Fruit fly (Drosophila melanogaster): ENCODE results near the gene Cp16.
A peak's percentile ranks its signal among the peaks of the same experiment; 100 is the strongest.

Gene Cp16

DNA sequence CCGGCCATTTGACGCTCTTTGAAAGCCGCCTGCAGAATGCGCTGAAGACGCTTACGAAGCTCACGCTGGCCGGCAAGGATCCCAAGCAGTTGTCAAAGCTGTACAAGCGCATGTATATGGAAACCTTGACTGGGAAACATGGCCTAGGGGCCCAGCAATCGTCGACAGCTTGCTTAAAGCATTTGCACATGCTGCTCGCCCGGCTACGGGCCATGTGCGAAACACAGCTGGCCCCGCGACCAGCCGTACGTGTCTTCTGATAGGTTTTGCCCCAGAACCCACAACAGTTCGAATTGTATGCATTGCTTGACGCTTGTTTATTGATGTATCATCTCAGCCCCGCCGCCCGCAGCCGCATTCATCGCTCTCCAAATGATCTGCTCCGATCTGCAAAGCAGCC lies 6.5 kb upstream of the Cp16 start:
- TF ChIP-seq toe (GFP tag; optimal IDR thresholded peaks at IDR 0.05) (no peak), Crg-1 (GFP tag; optimal IDR thresholded peaks at IDR 0.05) (no peak), cnc (optimal IDR thresholded peaks at IDR 0.05) (no peak), tj (GFP tag; optimal IDR thresholded peaks at IDR 0.05) (no peak), Mnt (GFP tag; optimal IDR thresholded peaks at IDR 0.05) (peak; percentile 99), CG5204 (GFP tag; optimal IDR thresholded peaks at IDR 0.05) (no peak), CG14711 (tag; optimal IDR thresholded peaks at IDR 0.05) (peak; percentile 8), cic (GFP tag; optimal IDR thresholded peaks at IDR 0.05) (peak; percentile 61), CG7101 (tag; optimal IDR thresholded peaks at IDR 0.05) (peak; percentile 49), pad (GFP tag; optimal IDR thresholded peaks at IDR 0.05) (peak; percentile 13), CG33017 (tag; optimal IDR thresholded peaks at IDR 0.05) (no peak)

DNA sequence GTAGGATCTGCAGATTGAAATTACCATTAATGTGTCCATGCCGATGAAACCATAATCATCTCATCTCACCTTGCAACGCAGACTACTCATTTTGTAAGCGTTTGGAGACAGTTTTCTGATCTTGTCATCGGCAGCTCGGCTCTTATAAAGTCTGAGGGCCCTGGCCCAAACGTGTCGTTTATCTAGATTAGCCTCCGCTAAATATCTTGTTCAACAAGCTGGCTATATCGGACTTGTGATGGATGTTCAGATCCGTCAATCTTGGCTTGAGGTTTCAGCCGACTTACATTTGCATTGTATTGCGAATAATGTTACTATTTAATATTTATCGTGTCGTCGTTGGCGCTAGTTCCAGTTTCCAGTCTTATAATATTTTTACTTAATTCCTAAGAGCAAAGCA lies 6.1 kb upstream of the Cp16 start, which contains the start of gene CG43965:
Gene CG43965, minus strand, starts transcription at position 101 of the 400 bp plus-strand sequence.
- TF ChIP-seq CG12768 (GFP tag; optimal IDR thresholded peaks at IDR 0.05) (no peak), CG5204 (GFP tag; optimal IDR thresholded peaks at IDR 0.05) (no peak), CG1620 (GFP tag; optimal IDR thresholded peaks at IDR 0.05) (no peak), CG7045 (GFP tag; optimal IDR thresholded peaks at IDR 0.05) (no peak), cic (GFP tag; optimal IDR thresholded peaks at IDR 0.05) (no peak), kay (GFP tag; ENCODE audit: borderline replicate concordance) (no peak), tj (GFP tag; optimal IDR thresholded peaks at IDR 0.05) (no peak), Hr96 (GFP tag; optimal IDR thresholded peaks at IDR 0.05) (no peak), CG11617 (GFP tag; optimal IDR thresholded peaks at IDR 0.05) (no peak), cnc (optimal IDR thresholded peaks at IDR 0.05) (no peak)

DNA sequence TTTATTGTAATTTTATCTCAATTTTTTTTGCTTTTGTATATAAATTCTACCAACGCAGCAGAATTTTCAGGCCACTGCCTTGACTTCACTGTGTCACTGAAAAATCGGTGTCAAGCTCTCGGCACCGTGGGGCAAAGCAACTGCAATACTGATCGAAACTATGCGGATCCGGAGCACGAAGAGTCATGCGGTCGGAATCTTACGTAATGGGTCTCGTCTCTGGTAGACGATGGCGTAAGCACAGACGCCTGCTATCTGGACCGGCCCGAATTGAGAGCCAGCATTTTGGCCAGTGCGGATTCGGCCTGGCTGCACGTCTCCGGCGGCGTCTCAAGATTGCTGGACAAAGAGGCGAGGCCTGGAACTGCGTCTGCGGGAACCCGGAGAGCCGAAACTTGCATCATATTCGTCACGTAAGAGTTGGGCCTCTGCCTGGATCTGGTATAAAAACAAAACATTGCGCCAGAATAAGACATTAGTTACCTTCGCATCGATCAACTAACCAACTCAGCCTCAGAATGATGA lies 5.4 kb upstream of the Cp16 start, which contains the start of gene Cp18:
Gene Cp18, plus strand, starts transcription at position 475 of the 525 bp plus-strand sequence.
- TF ChIP-seq CG12768 (GFP tag; optimal IDR thresholded peaks at IDR 0.05) = no peak
- no peak for TF ChIP-seq tj (GFP tag; optimal IDR thresholded peaks at IDR 0.05)
- no peak for TF ChIP-seq CG14711 (tag; optimal IDR thresholded peaks at IDR 0.05)
- TF ChIP-seq CG33017 (tag; optimal IDR thresholded peaks at IDR 0.05) = no peak
- no peak for TF ChIP-seq CG5204 (GFP tag; optimal IDR thresholded peaks at IDR 0.05)
- no peak for TF ChIP-seq Crg-1 (GFP tag; optimal IDR thresholded peaks at IDR 0.05)
- no peak for TF ChIP-seq CG7101 (tag; optimal IDR thresholded peaks at IDR 0.05)
- no peak for TF ChIP-seq bab1 (GFP tag; optimal IDR thresholded peaks at IDR 0.05)
- no peak for TF ChIP-seq CG1620 (GFP tag; optimal IDR thresholded peaks at IDR 0.05)
- TF ChIP-seq toe (GFP tag; optimal IDR thresholded peaks at IDR 0.05) = no peak
- no peak for TF ChIP-seq Clk (GFP tag; optimal IDR thresholded peaks at IDR 0.05)
- TF ChIP-seq Mnt (GFP tag; optimal IDR thresholded peaks at IDR 0.05) = peak; percentile 13
- TF ChIP-seq cic (GFP tag; optimal IDR thresholded peaks at IDR 0.05) = peak; percentile 69
- no peak for TF ChIP-seq CG7045 (GFP tag; optimal IDR thresholded peaks at IDR 0.05)
- no peak for TF ChIP-seq cnc (optimal IDR thresholded peaks at IDR 0.05)
- peak; percentile 78 for TF ChIP-seq kay (GFP tag; ENCODE audit: borderline replicate concordance)
- TF ChIP-seq CG11617 (GFP tag; optimal IDR thresholded peaks at IDR 0.05) = no peak
- no peak for TF ChIP-seq Hr96 (GFP tag; optimal IDR thresholded peaks at IDR 0.05)
- no peak for TF ChIP-seq ovo (GFP tag; optimal IDR thresholded peaks at IDR 0.05)
- TF ChIP-seq pad (GFP tag; optimal IDR thresholded peaks at IDR 0.05) = no peak

DNA sequence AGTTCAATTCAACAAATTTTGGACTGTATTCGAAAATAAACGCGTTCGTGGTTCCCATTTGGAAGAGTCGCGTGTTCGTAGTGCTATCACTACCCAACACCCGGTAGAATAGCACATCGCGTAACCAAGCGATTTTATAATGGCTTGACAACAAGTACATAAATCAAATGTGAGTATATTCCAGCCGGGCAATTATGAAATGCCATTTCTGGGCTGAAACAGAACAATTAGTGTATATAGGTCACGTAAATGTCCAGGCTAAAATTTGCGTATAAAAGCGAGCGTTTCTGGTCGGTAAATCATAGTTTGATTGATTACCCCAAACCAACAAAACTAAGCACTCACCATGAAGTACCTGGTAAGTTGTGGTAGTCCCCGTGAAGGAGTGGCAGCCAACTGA lies 3.6 kb upstream of the Cp16 start, which contains the start of gene Cp15:
Gene Cp15, plus strand, starts transcription at position 301 of the 400 bp plus-strand sequence.
- TF ChIP-seq ovo (GFP tag; optimal IDR thresholded peaks at IDR 0.05) = no peak
- TF ChIP-seq toe (GFP tag; optimal IDR thresholded peaks at IDR 0.05) = no peak
- TF ChIP-seq Hr96 (GFP tag; optimal IDR thresholded peaks at IDR 0.05) = no peak
- no peak for TF ChIP-seq bab1 (GFP tag; optimal IDR thresholded peaks at IDR 0.05)

DNA sequence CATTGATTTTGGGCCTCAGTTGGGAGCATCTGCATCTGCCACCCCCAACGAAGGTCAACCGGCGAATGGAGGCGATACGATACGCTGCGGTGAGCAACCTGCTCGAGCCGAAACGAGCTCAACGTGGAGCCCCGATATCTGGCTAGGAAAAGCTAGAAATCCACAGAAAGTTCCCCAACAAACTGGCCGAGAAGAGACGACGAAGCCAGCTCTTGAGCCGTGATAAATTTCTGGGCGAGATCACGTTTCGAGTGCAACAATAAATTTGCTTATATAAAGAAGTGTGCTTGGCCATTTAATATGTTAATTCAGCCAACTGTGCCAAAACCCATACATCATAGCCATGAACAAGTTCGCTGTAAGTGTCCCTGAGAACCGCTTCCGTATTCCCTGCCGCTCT lies 2.2 kb upstream of the Cp16 start, which contains the start of gene Cp19:
Gene Cp19, plus strand, starts transcription at position 301 of the 400 bp plus-strand sequence.
- TF ChIP-seq cnc (optimal IDR thresholded peaks at IDR 0.05) (no peak), CG5204 (GFP tag; optimal IDR thresholded peaks at IDR 0.05) (no peak), CG11617 (GFP tag; optimal IDR thresholded peaks at IDR 0.05) (no peak), Hr96 (GFP tag; optimal IDR thresholded peaks at IDR 0.05) (no peak), CG7101 (tag; optimal IDR thresholded peaks at IDR 0.05) (no peak), kay (GFP tag; ENCODE audit: borderline replicate concordance) (no peak), CG7045 (GFP tag; optimal IDR thresholded peaks at IDR 0.05) (no peak), CG14711 (tag; optimal IDR thresholded peaks at IDR 0.05) (no peak), toe (GFP tag; optimal IDR thresholded peaks at IDR 0.05) (no peak), tj (GFP tag; optimal IDR thresholded peaks at IDR 0.05) (no peak), CG33017 (tag; optimal IDR thresholded peaks at IDR 0.05) (no peak), Mnt (GFP tag; optimal IDR thresholded peaks at IDR 0.05) (no peak), CG1620 (GFP tag; optimal IDR thresholded peaks at IDR 0.05) (no peak)

DNA sequence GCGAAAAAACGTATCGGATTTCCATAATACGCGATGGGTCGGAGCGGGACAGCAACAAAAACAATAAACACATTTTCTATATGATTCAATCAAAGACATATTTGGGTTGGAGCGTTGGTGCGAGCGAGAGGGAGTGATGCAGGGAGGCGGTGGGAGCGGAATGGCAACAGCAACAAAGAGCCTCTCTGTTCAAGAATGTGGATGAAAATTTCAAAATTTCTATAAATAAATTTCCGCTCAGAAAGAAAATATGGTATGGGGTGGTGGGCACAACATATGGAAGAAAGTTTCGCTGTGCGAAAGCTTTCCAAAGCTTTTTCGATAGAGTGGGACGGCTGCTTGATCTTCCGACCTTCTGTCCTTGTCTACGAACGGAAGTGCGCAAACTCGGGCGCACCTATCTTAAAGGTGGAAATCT lies 9.3 kb downstream of the Cp16 start:
- TF ChIP-seq pad (GFP tag; optimal IDR thresholded peaks at IDR 0.05) (peak; percentile 38), CG7101 (tag; optimal IDR thresholded peaks at IDR 0.05) (peak; percentile 42), Clk (GFP tag; optimal IDR thresholded peaks at IDR 0.05) (no peak), CG11617 (GFP tag; optimal IDR thresholded peaks at IDR 0.05) (peak; percentile 26), cnc (optimal IDR thresholded peaks at IDR 0.05) (no peak), ovo (GFP tag; optimal IDR thresholded peaks at IDR 0.05) (peak; percentile 30), Hr96 (GFP tag; optimal IDR thresholded peaks at IDR 0.05) (peak; percentile 17), tj (GFP tag; optimal IDR thresholded peaks at IDR 0.05) (peak; percentile 22), CG14711 (tag; optimal IDR thresholded peaks at IDR 0.05) (peak; percentile 20), CG33017 (tag; optimal IDR thresholded peaks at IDR 0.05) (no peak)

Data from whole organism, adult.